Worm (Caenorhabditis elegans): ENCODE measurements around the gene decr-1.1.

decr-1.1 gene

ce11 chrV:13762426-13763127, 19.6 kb upstream of the decr-1.1 start, which contains the start of gene F20G2.6:
TSS of gene F20G2.6 (plus strand) at chrV:13763077.
- no peak for TF ChIP-seq unc-55 (GFP tag; optimal IDR thresholded peaks at IDR 0.05)
- no peak for TF ChIP-seq pat-9 (tag; optimal IDR thresholded peaks at IDR 0.05)
- TF ChIP-seq mec-3 (tag; optimal IDR thresholded peaks at IDR 0.05; ENCODE audit: borderline replicate concordance) = no peak
- TF ChIP-seq elt-2 (tag; optimal IDR thresholded peaks at IDR 0.05) = no peak
- TF ChIP-seq ztf-16 (tag; optimal IDR thresholded peaks at IDR 0.05) = no peak
- no peak for TF ChIP-seq nfya-1 (tag; optimal IDR thresholded peaks at IDR 0.05)
- no peak for TF ChIP-seq odd-2 (tag; optimal IDR thresholded peaks at IDR 0.05)
- no peak for TF ChIP-seq ama-1 (optimal IDR thresholded peaks at IDR 0.05)
- TF ChIP-seq unc-3 (GFP tag; conservative IDR thresholded peaks at IDR 0.05) = no peak
- no peak for TF ChIP-seq unc-3 (tag; optimal IDR thresholded peaks at IDR 0.05)
- TF ChIP-seq elt-4 (tag; optimal IDR thresholded peaks at IDR 0.05) = no peak
- no peak for TF ChIP-seq ceh-2 (tag; optimal IDR thresholded peaks at IDR 0.05)
- no peak for TF ChIP-seq K02D7.2 (tag; optimal IDR thresholded peaks at IDR 0.05)
- TF ChIP-seq hlh-15 (tag; optimal IDR thresholded peaks at IDR 0.05) = no peak
- no peak for TF ChIP-seq hlh-13 (GFP tag; optimal IDR thresholded peaks at IDR 0.05)
- TF ChIP-seq C08G9.2 (tag; optimal IDR thresholded peaks at IDR 0.05) = no peak
- no peak for TF ChIP-seq pqm-1 (tag; optimal IDR thresholded peaks at IDR 0.05)
- TF ChIP-seq pha-4 (tag; optimal IDR thresholded peaks at IDR 0.05) = no peak

ce11 chrV:13763723-13764122, 18.5 kb upstream of the decr-1.1 start:
- TF ChIP-seq dmd-4 (tag; optimal IDR thresholded peaks at IDR 0.05; ENCODE audit: borderline replicate concordance) (no peak), ceh-24 (tag; optimal IDR thresholded peaks at IDR 0.05) (no peak), madf-2 (tag; optimal IDR thresholded peaks at IDR 0.05) (no peak), nfya-1 (tag; optimal IDR thresholded peaks at IDR 0.05) (no peak), C38D4.7 (GFP tag; optimal IDR thresholded peaks at IDR 0.05) (no peak), pax-1 (tag; optimal IDR thresholded peaks at IDR 0.05) (no peak), unc-42 (tag; optimal IDR thresholded peaks at IDR 0.05) (no peak), lim-6 (tag; optimal IDR thresholded peaks at IDR 0.05) (no peak), ceh-14 (tag; optimal IDR thresholded peaks at IDR 0.05) (no peak), Y22D7AL.16 (tag; optimal IDR thresholded peaks at IDR 0.05) (no peak), K02D7.2 (tag; optimal IDR thresholded peaks at IDR 0.05) (no peak), ceh-22 (tag; optimal IDR thresholded peaks at IDR 0.05) (no peak), gmeb-2 (tag; optimal IDR thresholded peaks at IDR 0.05) (no peak), dve-1 (tag; optimal IDR thresholded peaks at IDR 0.05) (no peak), pqm-1 (tag; optimal IDR thresholded peaks at IDR 0.05) (no peak), hlh-30 (tag; optimal IDR thresholded peaks at IDR 0.05; ENCODE audit: insufficient read depth) (no peak), odd-2 (tag; optimal IDR thresholded peaks at IDR 0.05) (no peak), fax-1 (tag; optimal IDR thresholded peaks at IDR 0.05) (no peak)

- TF ChIP-seq nhr-11 (tag; optimal IDR thresholded peaks at IDR 0.05) (no peak), pros-1 (tag; optimal IDR thresholded peaks at IDR 0.05) (no peak), unc-42 (tag; optimal IDR thresholded peaks at IDR 0.05) (no peak), lim-6 (tag; optimal IDR thresholded peaks at IDR 0.05) (no peak), ceh-45 (GFP tag; IDR thresholded peaks at IDR 0.05) (no peak), fkh-10 (GFP tag; optimal IDR thresholded peaks at IDR 0.05) (no peak), ceh-34 (tag; optimal IDR thresholded peaks at IDR 0.05) (no peak), syd-9 (tag; optimal IDR thresholded peaks at IDR 0.05) (no peak), npax-4 (tag; optimal IDR thresholded peaks at IDR 0.05) (no peak), sox-2 (GFP tag; IDR thresholded peaks at IDR 0.05) (no peak), zip-5 (tag; optimal IDR thresholded peaks at IDR 0.05) (no peak), che-1 (tag; optimal IDR thresholded peaks at IDR 0.05) (no peak), elt-2 (tag; optimal IDR thresholded peaks at IDR 0.05) (no peak), ceh-30 (tag; optimal IDR thresholded peaks at IDR 0.05) (no peak), ama-1 (optimal IDR thresholded peaks at IDR 0.05) (no peak)
These were observed 13.8 kb upstream of the decr-1.1 start, which contains the start of gene F20G2.3 for ce11 chrV:13768388-13768787. TSS of gene F20G2.3 (minus strand) at chrV:13768488.
